Worm (Caenorhabditis elegans) whole organism, young adult: ENCODE data around the gene bath-38.

Source experiments
- B0019.2 ChIP-seq: fragments of 200-800 bp; sonication (Bioruptor generic); conservative IDR thresholded peaks from 2 replicates; pipeline ENCODE4 v1.3.6; 2022; ENCODE audit warnings: missing genetic modification reagents, missing genetic modification characterization, missing compliant biosample characterization
- B0261.1 ChIP-seq: sonication (generic microtip); optimal IDR thresholded peaks from 2 replicates; lab custom pipeline; 2016; ENCODE audit warnings: mild to moderate bottlenecking, missing genetic modification characterization, moderate library complexity, missing compliant biosample characterization
- ZK185.1 ChIP-seq: sonication (generic microtip); optimal IDR thresholded peaks from 2 replicates; lab custom pipeline; 2016; ENCODE audit warnings: mild to moderate bottlenecking, missing genetic modification characterization, missing compliant biosample characterization; ENCODE audit not compliant: poor library complexity, severe bottlenecking
- dpff-1 ChIP-seq: sonication (generic microtip); optimal IDR thresholded peaks from 2 replicates; lab custom pipeline; 2017; ENCODE audit warnings: mild to moderate bottlenecking, missing genetic modification characterization, missing compliant biosample characterization
- efl-1 ChIP-seq: fragments of 150-350 bp; optimal IDR thresholded peaks from 2 replicates; lab custom pipeline; 2014; ENCODE audit warnings: missing biosample characterization, missing genetic modification reagents, missing genetic modification characterization
- egrh-3 ChIP-seq: fragments of 200-800 bp; sonication (Bioruptor generic); IDR thresholded peaks from 2 replicates; pipeline ENCODE4 v1.3.6; 2022; ENCODE audit warnings: missing genetic modification reagents, missing genetic modification characterization, missing compliant biosample characterization
- gei-17 ChIP-seq: fragments of 200-800 bp; sonication (Bioruptor generic); optimal IDR thresholded peaks from 2 replicates; lab custom pipeline; 2018; ENCODE audit warnings: mild to moderate bottlenecking, missing genetic modification characterization, missing compliant biosample characterization
- hlh-26 ChIP-seq: fragments of 200-800 bp; sonication (Bioruptor generic); conservative IDR thresholded peaks from 2 replicates; pipeline ENCODE4 v1.3.6; 2022; ENCODE audit warnings: missing genetic modification reagents, missing genetic modification characterization, missing compliant biosample characterization
- hmg-1.2 ChIP-seq: fragments of 200-800 bp; sonication (Bioruptor generic); IDR thresholded peaks from 2 replicates; pipeline ENCODE4 v1.3.6; 2022; ENCODE audit warnings: missing genetic modification reagents, missing genetic modification characterization, missing compliant biosample characterization
- pha-4 ChIP-seq: fragments of 150-350 bp; sonication (generic microtip); optimal IDR thresholded peaks from 2 replicates; lab custom pipeline; 2014; ENCODE audit warnings: missing biosample characterization, missing genetic modification reagents, missing genetic modification characterization
- sea-2 ChIP-seq: fragments of 200-800 bp; sonication (Bioruptor generic); IDR thresholded peaks from 2 replicates; pipeline ENCODE4 v1.3.6; 2022; ENCODE audit warnings: missing genetic modification characterization, missing compliant biosample characterization
- snpc-4 ChIP-seq, 5 experiments: fragments of 150-350 bp in 1 of 5; sonication (generic microtip) in 4 of 5; optimal IDR thresholded peaks; 2 replicates each; lab custom pipeline; 2014 to 2018; ENCODE audit warnings: missing genetic modification characterization in 5 of 5, missing biosample characterization in 3 of 5, antibody characterized with exemption in 2 of 5, mild to moderate bottlenecking in 2 of 5, missing compliant biosample characterization in 2 of 5, missing genotype in 2 of 5, moderate library complexity in 2 of 5, missing genetic modification reagents in 1 of 5
- ztf-26 ChIP-seq: sonication (generic microtip); optimal IDR thresholded peaks from 2 replicates; lab custom pipeline; 2017; ENCODE audit warnings: missing genetic modification characterization, missing compliant biosample characterization

- TF ChIP-seq ztf-26 (tag; lab: Kevin White, UChicago) (no peak), B0019.2 (GFP tag; lab: Robert Waterston, UW) (no peak), efl-1 (GFP tag; lab: Kevin White, UChicago) (no peak), B0261.1 (tag; lab: Kevin White, UChicago) (no peak), sea-2 (GFP tag; lab: Robert Waterston, UW) (no peak), gei-17 (GFP tag; lab: Kevin White, UChicago) (no peak), dpff-1 (tag; lab: Kevin White, UChicago) (no peak), ZK185.1 (tag; lab: Kevin White, UChicago) (no peak), hmg-1.2 (no peak), snpc-4 (GFP tag; optimal IDR thresholded peaks at IDR 0.05; lab: Kevin White, UChicago) (no peak), snpc-4 (tag; optimal IDR thresholded peaks at IDR 0.05; lab: Kevin White, UChicago) (no peak), hlh-26 (no peak), pha-4 (tag; lab: Kevin White, UChicago) (no peak), egrh-3 (no peak)
These were observed 43.5 kb downstream of the bath-38 start, which contains the start of gene ZK892.3 for ce11 chrII:10001546-10001945.
